Fruit fly (Drosophila melanogaster): ENCODE results near the gene Ndc1.

Ndc1 gene

DNA sequence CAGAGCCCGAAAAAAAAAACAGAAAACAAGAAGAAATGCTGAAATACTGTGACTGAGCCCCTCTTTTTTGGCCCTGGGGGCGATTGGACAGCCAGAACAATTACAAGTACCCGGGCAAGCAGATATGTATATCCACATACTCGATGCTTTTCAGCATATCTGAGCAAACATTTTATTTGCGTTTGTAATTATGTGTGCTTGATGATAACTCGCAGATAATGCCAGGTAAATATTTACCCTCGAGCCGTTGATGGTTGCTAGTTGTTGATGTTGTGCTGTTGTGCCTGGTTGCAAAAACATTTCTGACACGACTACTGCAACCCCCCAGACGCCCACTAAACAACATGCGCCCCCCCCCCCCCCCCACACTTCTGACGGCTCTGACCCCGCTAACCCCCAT, 4.8 kb upstream of the Ndc1 start (continued):
- TF ChIP-seq fd64A (GFP tag; optimal IDR thresholded peaks at IDR 0.05) (peak; percentile 68), pzg (GFP tag; optimal IDR thresholded peaks at IDR 0.05) (no peak), CG34376 (GFP tag; optimal IDR thresholded peaks at IDR 0.05) (peak; percentile 2), grau (tag; optimal IDR thresholded peaks at IDR 0.05) (no peak), rib (GFP tag; IDR thresholded peaks at IDR 0.05) (no peak), gsb (GFP tag; IDR thresholded peaks at IDR 0.05) (0 out of 2 replicates have a peak, but pooled peaks have one; percentile 28), kni (GFP tag; optimal IDR thresholded peaks at IDR 0.05) (peak; percentile 30), CG10267 (tag; optimal IDR thresholded peaks at IDR 0.05) (no peak), CG14667 (GFP tag; IDR thresholded peaks at IDR 0.05) (no peak), CG32772 (GFP tag; IDR thresholded peaks at IDR 0.05) (no peak), CG31441 (GFP tag; IDR thresholded peaks at IDR 0.05) (peak; percentile 48; the same call in 1 of the 2 replicates), ATbp (GFP tag; optimal IDR thresholded peaks at IDR 0.05) (peak; percentile 85), Dad (GFP tag; optimal IDR thresholded peaks at IDR 0.05) (no peak), PHDP (tag; optimal IDR thresholded peaks at IDR 0.05) (peak; percentile 56), CG12744 (GFP tag; optimal IDR thresholded peaks at IDR 0.05) (no peak), Awh (GFP tag; IDR thresholded peaks at IDR 0.05) (peak; percentile 59; the same call in 1 of the 2 replicates), CG7928 (GFP tag; optimal IDR thresholded peaks at IDR 0.05) (peak; percentile 26), row (GFP tag; IDR thresholded peaks at IDR 0.05) (no peak), CG12236 (GFP tag; optimal IDR thresholded peaks at IDR 0.05) (no peak), cas (GFP tag; IDR thresholded peaks at IDR 0.05) (no peak), CG17359 (tag; optimal IDR thresholded peaks at IDR 0.05) (peak; percentile 63), Jarid2 (GFP tag; optimal IDR thresholded peaks at IDR 0.05) (peak; percentile 36), fd102C (GFP tag; optimal IDR thresholded peaks at IDR 0.05) (no peak), Bteb2 (GFP tag; optimal IDR thresholded peaks at IDR 0.05) (no peak), gcm (GFP tag; optimal IDR thresholded peaks at IDR 0.05) (peak; percentile 0), Dip3 (GFP tag; optimal IDR thresholded peaks at IDR 0.05) (no peak), Gsc (GFP tag; IDR thresholded peaks at IDR 0.05) (no peak), CG5245 (GFP tag; optimal IDR thresholded peaks at IDR 0.05) (no peak), otp (GFP tag; IDR thresholded peaks at IDR 0.05) (peak; percentile 64; the same call in 2 of the 3 replicates), CG8290 (GFP tag; optimal IDR thresholded peaks at IDR 0.05) (no peak), CG8290 (tag; optimal IDR thresholded peaks at IDR 0.05) (peak in 1 of 2 experiments; percentile 84), E2f1 (GFP tag; IDR thresholded peaks at IDR 0.05) (no peak), CrebB (tag; optimal IDR thresholded peaks at IDR 0.05) (peak; percentile 70), her (GFP tag; optimal IDR thresholded peaks at IDR 0.05) (no peak), Sox100B (GFP tag; optimal IDR thresholded peaks at IDR 0.05) (peak; percentile 61), insv (GFP tag; optimal IDR thresholded peaks at IDR 0.05) (no peak), ERR (GFP tag; optimal IDR thresholded peaks at IDR 0.05) (no peak), E2f2 (GFP tag; IDR thresholded peaks at IDR 0.05) (peak; percentile 30; the same call in 1 of the 2 replicates), btn (GFP tag; optimal IDR thresholded peaks at IDR 0.05) (no peak), jumu (GFP tag; optimal IDR thresholded peaks at IDR 0.05) (no peak), maf-S (GFP tag; optimal IDR thresholded peaks at IDR 0.05) (no peak), nerfin-1 (tag; optimal IDR thresholded peaks at IDR 0.05) (peak; percentile 43), CG31365 (tag; optimal IDR thresholded peaks at IDR 0.05) (peak; percentile 69), CG9876 (GFP tag; optimal IDR thresholded peaks at IDR 0.05) (no peak), CG6791 (GFP tag; IDR thresholded peaks at IDR 0.05; ENCODE audit: partially characterized antibody) (no peak), Rx (GFP tag; IDR thresholded peaks at IDR 0.05) (0 out of 2 replicates have a peak, but pooled peaks have one; percentile 9), bab2 (GFP tag; optimal IDR thresholded peaks at IDR 0.05) (no peak), CG11398 (GFP tag; optimal IDR thresholded peaks at IDR 0.05) (no peak), p53 (GFP tag; optimal IDR thresholded peaks at IDR 0.05) (no peak), B-H1 (GFP tag; IDR thresholded peaks at IDR 0.05) (no peak; the same call in 2 of the 3 replicates), dimm (GFP tag; IDR thresholded peaks at IDR 0.05) (no peak), pros (GFP tag; optimal IDR thresholded peaks at IDR 0.05) (no peak)
